Worm (Caenorhabditis elegans) whole organism, L4/young adult: ENCODE data around the gene ssq-4.

Experiments
- W03F9.2 ChIP-seq: fragments of 150-350 bp; optimal IDR thresholded peaks from 2 replicates; lab custom pipeline; 2014; ENCODE audit warnings: missing biosample characterization, missing genetic modification characterization
- dao-5 ChIP-seq: sonication (generic microtip); optimal IDR thresholded peaks from 2 replicates; lab custom pipeline; 2016; ENCODE audit warnings: missing genotype, missing genetic modification characterization, moderate library complexity, missing compliant biosample characterization

DNA sequence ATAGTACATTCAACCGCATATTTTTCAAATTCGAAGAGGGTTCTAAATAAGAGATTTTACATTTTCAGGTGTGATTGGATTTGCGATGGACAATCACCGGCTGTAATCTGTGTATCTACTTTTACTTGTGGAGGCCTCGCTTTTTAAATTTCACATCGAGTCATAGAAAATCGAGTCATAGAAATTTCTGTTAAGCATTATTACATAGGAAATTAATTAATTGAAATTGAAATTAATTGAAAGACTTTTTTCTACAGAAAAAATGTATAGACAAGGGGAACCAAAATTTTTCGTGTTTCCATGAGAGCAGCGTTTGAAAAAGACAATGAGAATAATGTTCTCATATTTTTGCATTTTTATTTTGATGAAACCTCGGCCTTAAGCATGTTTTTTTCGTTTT, 32.5 kb upstream of the ssq-4 start, which contains the start of gene clec-176:
- no peak for TF ChIP-seq W03F9.2 (tag; lab: Kevin White, UChicago)
- TF ChIP-seq dao-5 (tag; lab: Kevin White, UChicago): no peak
